Fruit fly (Drosophila melanogaster) whole organism: ENCODE measurements around the gene bumpel.

Experiments used
- CG8478 ChIP-seq: fragments of >200 bp; optimal IDR thresholded peaks from 2 replicates; lab custom pipeline; 2018; ENCODE audit warnings: inconsistent platforms
- Dll ChIP-seq: fragments of >200 bp; optimal IDR thresholded peaks from 2 replicates; lab custom pipeline; 2017
- EcR ChIP-seq, 2 experiments: fragments of >200 bp; optimal IDR thresholded peaks; 2 replicates each; lab custom pipeline; 2017; ENCODE audit warnings: missing biosample characterization in 2 of 2, missing genetic modification characterization in 2 of 2, missing genetic modification reagents in 2 of 2
- pan ChIP-seq: fragments of >200 bp; optimal IDR thresholded peaks from 2 replicates; lab custom pipeline; 2017
- psq ChIP-seq: fragments of >200 bp; optimal IDR thresholded peaks from 2 replicates; lab custom pipeline; 2017
- usp ChIP-seq: fragments of >200 bp; optimal IDR thresholded peaks from 2 replicates; lab custom pipeline; 2017; ENCODE audit warnings: missing biosample characterization, missing genetic modification characterization, mixed read lengths

The bumpel gene

dm6 chr3R:11441038-11441437, 22.6 kb upstream of the bumpel start:
- TF ChIP-seq usp, result no peak
- no peak for TF ChIP-seq psq (lab: Kevin White, UChicago)
- no peak for TF ChIP-seq Dll (lab: Kevin White, UChicago)
- no peak for TF ChIP-seq EcR (GFP tag; optimal IDR thresholded peaks at IDR 0.05; lab: Kevin White, UChicago)
- no peak for TF ChIP-seq pan (lab: Kevin White, UChicago)
- no peak for TF ChIP-seq CG8478 (lab: Kevin White, UChicago)

dm6 chr3R:11437528-11437927, 19.1 kb upstream of the bumpel start, which contains the start of gene CG17230:
Gene CG17230, plus strand, starts transcription at chr3R:11437785.
- TF ChIP-seq EcR (GFP tag; optimal IDR thresholded peaks at IDR 0.05; lab: Kevin White, UChicago), result no peak
- no peak for TF ChIP-seq pan (lab: Kevin White, UChicago)
- no peak for TF ChIP-seq Dll (lab: Kevin White, UChicago)
- TF ChIP-seq psq (lab: Kevin White, UChicago), result no peak
- TF ChIP-seq CG8478 (lab: Kevin White, UChicago), result no peak
- TF ChIP-seq usp, result no peak

dm6 chr3R:11435537-11436234, 17.2 kb upstream of the bumpel start, which contains the start of the genes Exd2 and CG5281:
Gene Exd2, minus strand, starts transcription at chr3R:11435703.
Gene CG5281, plus strand, starts transcription at chr3R:11435850.
- no peak for TF ChIP-seq psq (lab: Kevin White, UChicago)
- no peak for TF ChIP-seq Dll (lab: Kevin White, UChicago)
- no peak for TF ChIP-seq usp
- no peak for TF ChIP-seq pan (lab: Kevin White, UChicago)
- no peak for TF ChIP-seq EcR (GFP tag; optimal IDR thresholded peaks at IDR 0.05; lab: Kevin White, UChicago)
- TF ChIP-seq CG8478 (lab: Kevin White, UChicago), result no peak

- TF ChIP-seq CG8478 (lab: Kevin White, UChicago) (no peak), EcR (GFP tag; optimal IDR thresholded peaks at IDR 0.05; lab: Kevin White, UChicago) (no peak), usp (no peak), pan (lab: Kevin White, UChicago) (no peak), Dll (lab: Kevin White, UChicago) (no peak), psq (lab: Kevin White, UChicago) (no peak)
Observed at dm6 chr3R:11431395-11431977, 13.0 kb upstream of the bumpel start, which contains the start of the genes RpL24-like and CG5276. Gene RpL24-like, minus strand, starts transcription at chr3R:11431582. Gene CG5276, plus strand, starts transcription at chr3R:11431738.

dm6 chr3R:11430307-11430706, 11.8 kb upstream of the bumpel start:
- TF ChIP-seq Dll (lab: Kevin White, UChicago), result no peak
- no peak for TF ChIP-seq psq (lab: Kevin White, UChicago)
- TF ChIP-seq usp, result no peak
- no peak for TF ChIP-seq EcR (GFP tag; optimal IDR thresholded peaks at IDR 0.05; lab: Kevin White, UChicago)
- no peak for TF ChIP-seq pan (lab: Kevin White, UChicago)
- TF ChIP-seq CG8478 (lab: Kevin White, UChicago), result no peak

- TF ChIP-seq pan (lab: Kevin White, UChicago) (no peak), Dll (lab: Kevin White, UChicago) (no peak), usp (no peak), EcR (GFP tag; optimal IDR thresholded peaks at IDR 0.05; lab: Kevin White, UChicago) (no peak), CG8478 (lab: Kevin White, UChicago) (no peak), psq (lab: Kevin White, UChicago) (no peak)
Observed at dm6 chr3R:11429814-11430213, 11.3 kb upstream of the bumpel start, which contains the start of gene Dtd. Gene Dtd, plus strand, starts transcription at chr3R:11430061.

dm6 chr3R:11421643-11422122, 3.2 kb upstream of the bumpel start, which contains the start of the genes ninaG and Sptz:
Gene ninaG, minus strand, starts transcription at chr3R:11421693.
Gene Sptz, plus strand, starts transcription at chr3R:11422092.
- no peak for TF ChIP-seq CG8478 (lab: Kevin White, UChicago)
- no peak for TF ChIP-seq usp

dm6 chr3R:11412371-11412770, 6.1 kb downstream of the bumpel start, which contains the start of gene Ipo9:
Gene Ipo9, plus strand, starts transcription at chr3R:11412522.
- TF ChIP-seq pan (lab: Kevin White, UChicago) (no peak), CG8478 (lab: Kevin White, UChicago) (no peak)

- TF ChIP-seq Dll (lab: Kevin White, UChicago) (no peak), EcR (GFP tag; optimal IDR thresholded peaks at IDR 0.05; lab: Kevin White, UChicago) (no peak), pan (lab: Kevin White, UChicago) (no peak), CG8478 (lab: Kevin White, UChicago) (no peak), usp (no peak), psq (lab: Kevin White, UChicago) (no peak)
Observed at dm6 chr3R:11409667-11410137, 8.8 kb downstream of the bumpel start, which contains the start of the genes mgr and Irbp. Gene mgr, minus strand, starts transcription at chr3R:11409875. Gene Irbp, plus strand, starts transcription at chr3R:11410047.

- TF ChIP-seq Dll (lab: Kevin White, UChicago), result no peak
- TF ChIP-seq CG8478 (lab: Kevin White, UChicago), result no peak
- no peak for TF ChIP-seq pan (lab: Kevin White, UChicago)
- TF ChIP-seq usp, result no peak
- TF ChIP-seq EcR (GFP tag; optimal IDR thresholded peaks at IDR 0.05; lab: Kevin White, UChicago), result no peak
- no peak for TF ChIP-seq psq (lab: Kevin White, UChicago)
Observed at dm6 chr3R:11407733-11408134, 10.7 kb downstream of the bumpel start, which contains the start of gene mRpL40. Gene mRpL40, plus strand, starts transcription at chr3R:11407918.

dm6 chr3R:11402894-11403293, 15.6 kb downstream of the bumpel start:
- no peak for TF ChIP-seq Dll (lab: Kevin White, UChicago)
- no peak for TF ChIP-seq usp
- no peak for TF ChIP-seq CG8478 (lab: Kevin White, UChicago)
- TF ChIP-seq EcR (GFP tag; optimal IDR thresholded peaks at IDR 0.05; lab: Kevin White, UChicago), result no peak
- TF ChIP-seq psq (lab: Kevin White, UChicago), result no peak
- TF ChIP-seq pan (lab: Kevin White, UChicago), result no peak
